Worm (Caenorhabditis elegans) whole organism, late embryonic: ENCODE results near the gene anp-1.

Experiments
- K09A11.1 ChIP-seq: sonication (generic microtip); optimal IDR thresholded peaks from 2 replicates; lab custom pipeline; 2017; ENCODE audit warnings: antibody characterized with exemption, mild to moderate bottlenecking, missing genetic modification characterization, missing compliant biosample characterization; ENCODE audit not compliant: insufficient read depth
- T23F11.4 ChIP-seq: fragments of 200-800 bp; sonication (Bioruptor generic); optimal IDR thresholded peaks from 2 replicates; lab custom pipeline; 2018; ENCODE audit warnings: mild to moderate bottlenecking, missing genetic modification characterization, missing compliant biosample characterization
- Y22D7AL.16 ChIP-seq: sonication (generic microtip); optimal IDR thresholded peaks from 2 replicates; lab custom pipeline; 2016; ENCODE audit warnings: missing genetic modification characterization, missing compliant biosample characterization
- ama-1 ChIP-seq: fragments of 150-350 bp; optimal IDR thresholded peaks from 2 replicates; lab custom pipeline; 2014
- ceh-14 ChIP-seq: sonication (generic microtip); optimal IDR thresholded peaks from 2 replicates; lab custom pipeline; 2016; ENCODE audit warnings: missing genotype, missing genetic modification characterization, missing compliant biosample characterization
- ceh-2 ChIP-seq: sonication (generic microtip); optimal IDR thresholded peaks from 2 replicates; lab custom pipeline; 2016; ENCODE audit warnings: missing genotype, missing genetic modification characterization, missing compliant biosample characterization
- ceh-22 ChIP-seq: sonication (generic microtip); optimal IDR thresholded peaks from 2 replicates; lab custom pipeline; 2017; ENCODE audit warnings: missing biosample characterization, missing genetic modification characterization
- ceh-24 ChIP-seq: sonication (generic microtip); optimal IDR thresholded peaks from 2 replicates; lab custom pipeline; 2016; ENCODE audit warnings: mild to moderate bottlenecking, missing genetic modification characterization, missing compliant biosample characterization
- ceh-30 ChIP-seq: fragments of 150-350 bp; optimal IDR thresholded peaks from 2 replicates; lab custom pipeline; 2014; ENCODE audit warnings: missing biosample characterization, missing genetic modification characterization
- ceh-31 ChIP-seq: sonication (generic microtip); optimal IDR thresholded peaks from 2 replicates; lab custom pipeline; 2016; ENCODE audit warnings: missing genetic modification characterization, missing compliant biosample characterization
- ceh-34 ChIP-seq: sonication (generic microtip); optimal IDR thresholded peaks from 2 replicates; lab custom pipeline; 2016; ENCODE audit warnings: mild to moderate bottlenecking, missing genetic modification characterization, missing compliant biosample characterization
- dmd-4 ChIP-seq: sonication (generic microtip); optimal IDR thresholded peaks from 2 replicates; lab custom pipeline; 2016; ENCODE audit warnings: borderline replicate concordance, missing genetic modification characterization, missing compliant biosample characterization
- elt-4 ChIP-seq: sonication (generic microtip); optimal IDR thresholded peaks from 2 replicates; lab custom pipeline; 2016; ENCODE audit warnings: missing genetic modification characterization, missing compliant biosample characterization
- ets-4 ChIP-seq: sonication (generic microtip); optimal IDR thresholded peaks from 2 replicates; lab custom pipeline; 2016; ENCODE audit warnings: missing genetic modification characterization, missing compliant biosample characterization
- fax-1 ChIP-seq: sonication (generic microtip); optimal IDR thresholded peaks from 2 replicates; lab custom pipeline; 2016; ENCODE audit warnings: missing genotype, missing genetic modification characterization, missing compliant biosample characterization
- fkh-10 ChIP-seq: fragments of 150-350 bp; optimal IDR thresholded peaks from 2 replicates; lab custom pipeline; 2014; ENCODE audit warnings: missing biosample characterization, missing genetic modification reagents, missing genetic modification characterization
- hlh-13 ChIP-seq: fragments of 200-800 bp; sonication (Bioruptor generic); optimal IDR thresholded peaks from 2 replicates; lab custom pipeline; 2018; ENCODE audit warnings: mild to moderate bottlenecking, missing genetic modification characterization, missing compliant biosample characterization
- hlh-30 ChIP-seq: sonication (generic microtip); optimal IDR thresholded peaks from 2 replicates; lab custom pipeline; 2017; ENCODE audit warnings: antibody characterized with exemption, missing genetic modification characterization, missing compliant biosample characterization; ENCODE audit not compliant: insufficient read depth
- hlh-8 ChIP-seq: sonication (generic microtip); optimal IDR thresholded peaks from 2 replicates; lab custom pipeline; 2016; ENCODE audit warnings: missing genotype, missing genetic modification characterization, missing compliant biosample characterization
- madf-2 ChIP-seq: sonication (generic microtip); optimal IDR thresholded peaks from 2 replicates; lab custom pipeline; 2017; ENCODE audit warnings: missing genetic modification characterization, missing compliant biosample characterization
- mec-3 ChIP-seq: sonication (generic microtip); optimal IDR thresholded peaks from 2 replicates; lab custom pipeline; 2016; ENCODE audit warnings: borderline replicate concordance, missing genetic modification characterization, missing compliant biosample characterization
- nhr-11 ChIP-seq: fragments of 150-350 bp; optimal IDR thresholded peaks from 2 replicates; lab custom pipeline; 2014; ENCODE audit warnings: missing biosample characterization, missing genetic modification characterization
- npax-4 ChIP-seq: sonication (generic microtip); optimal IDR thresholded peaks from 2 replicates; lab custom pipeline; 2016; ENCODE audit warnings: missing genetic modification characterization, missing compliant biosample characterization
- pat-9 ChIP-seq: fragments of 200-800 bp; sonication (Bioruptor generic); optimal IDR thresholded peaks from 2 replicates; lab custom pipeline; 2018; ENCODE audit warnings: mild to moderate bottlenecking, missing genetic modification characterization, moderate library complexity, missing compliant biosample characterization
- pha-2 ChIP-seq: sonication (generic microtip); optimal IDR thresholded peaks from 2 replicates; lab custom pipeline; 2017; ENCODE audit warnings: mild to moderate bottlenecking, missing genetic modification characterization, missing compliant biosample characterization
- pqm-1 ChIP-seq: sonication (generic microtip); optimal IDR thresholded peaks from 2 replicates; lab custom pipeline; 2016; ENCODE audit warnings: missing genetic modification characterization, missing compliant biosample characterization
- ref-2 ChIP-seq: sonication (generic microtip); optimal IDR thresholded peaks from 2 replicates; lab custom pipeline; 2016; ENCODE audit warnings: missing genetic modification characterization, missing compliant biosample characterization
- rnt-1 ChIP-seq: sonication (generic microtip); optimal IDR thresholded peaks from 2 replicates; lab custom pipeline; 2016; ENCODE audit warnings: missing genetic modification characterization, missing compliant biosample characterization
- sox-4 ChIP-seq: sonication (generic microtip); optimal IDR thresholded peaks from 2 replicates; lab custom pipeline; 2017; ENCODE audit warnings: mild to moderate bottlenecking, missing genetic modification characterization, inconsistent platforms, missing compliant biosample characterization
- syd-9 ChIP-seq: sonication (generic microtip); optimal IDR thresholded peaks from 2 replicates; lab custom pipeline; 2016; ENCODE audit warnings: mild to moderate bottlenecking, missing genetic modification characterization, moderate library complexity, missing compliant biosample characterization
- tbx-2 ChIP-seq: sonication (generic microtip); optimal IDR thresholded peaks from 2 replicates; lab custom pipeline; 2016; ENCODE audit warnings: missing genetic modification characterization, missing compliant biosample characterization
- ttx-3 ChIP-seq: sonication (generic microtip); optimal IDR thresholded peaks from 2 replicates; lab custom pipeline; 2016; ENCODE audit warnings: missing genetic modification reagents, missing genetic modification characterization, missing compliant biosample characterization
- unc-42 ChIP-seq: sonication (generic microtip); optimal IDR thresholded peaks from 2 replicates; lab custom pipeline; 2016; ENCODE audit warnings: missing genotype, missing genetic modification characterization, missing compliant biosample characterization
- unc-55 ChIP-seq: sonication (generic microtip); optimal IDR thresholded peaks from 2 replicates; lab custom pipeline; 2017; ENCODE audit warnings: missing biosample characterization, missing genetic modification reagents, missing genetic modification characterization
- unc-86 ChIP-seq: sonication (generic microtip); optimal IDR thresholded peaks from 2 replicates; lab custom pipeline; 2016; ENCODE audit warnings: missing genetic modification characterization, missing compliant biosample characterization
- zip-5 ChIP-seq: sonication (generic microtip); optimal IDR thresholded peaks from 2 replicates; lab custom pipeline; 2016; ENCODE audit warnings: missing genetic modification characterization, missing compliant biosample characterization
- ztf-16 ChIP-seq: sonication (generic microtip); optimal IDR thresholded peaks from 2 replicates; lab custom pipeline; 2017; ENCODE audit warnings: missing genetic modification characterization, missing compliant biosample characterization

anp-1 gene

DNA sequence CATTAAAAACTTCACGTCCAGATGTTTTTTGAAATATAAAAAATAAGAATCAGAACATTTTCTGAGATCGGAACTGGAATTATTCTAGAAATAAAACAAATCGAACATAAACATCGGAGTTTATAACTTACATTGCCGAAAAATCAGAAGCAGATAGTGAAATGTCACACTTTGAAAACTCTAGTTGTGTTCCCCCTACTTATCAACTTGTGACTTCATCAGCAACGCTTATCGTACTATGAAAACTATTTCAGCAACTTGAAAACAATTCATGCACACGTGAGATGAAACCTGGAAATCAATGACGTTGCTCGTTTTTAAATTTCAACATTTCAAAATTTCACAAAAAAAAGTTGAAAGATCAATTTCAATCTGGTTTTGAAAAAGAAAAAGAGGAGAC is 17.5 kb downstream of the anp-1 start (continued):
- TF ChIP-seq nhr-11 (tag; lab: Kevin White, UChicago), result no peak

DNA sequence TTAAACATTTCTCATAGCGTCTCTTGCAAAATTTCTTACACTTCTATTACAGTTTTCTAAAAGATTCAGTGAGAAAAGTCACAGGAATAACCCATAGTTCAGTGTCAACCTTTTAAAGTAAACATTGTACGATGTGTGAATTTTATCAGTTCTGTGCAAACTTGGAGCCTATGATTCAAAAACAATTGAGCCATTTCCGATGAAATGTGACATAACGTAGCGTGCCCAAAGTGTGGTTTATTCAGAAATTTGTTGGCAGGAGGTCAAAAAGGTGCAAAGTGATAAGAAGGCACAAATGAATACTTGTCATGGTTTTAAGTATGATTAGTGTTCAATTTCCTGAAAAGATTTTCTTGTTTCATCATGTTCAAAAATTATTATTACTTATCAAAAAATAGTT is 18.3 kb downstream of the anp-1 start:
- TF ChIP-seq ama-1 (lab: Kevin White, UChicago) (no peak), unc-55 (GFP tag; lab: Kevin White, UChicago) (no peak), unc-42 (tag; lab: Kevin White, UChicago) (no peak), syd-9 (tag; lab: Kevin White, UChicago) (no peak), T23F11.4 (no peak), pha-2 (tag; lab: Kevin White, UChicago) (no peak), fkh-10 (GFP tag; lab: Kevin White, UChicago) (no peak), npax-4 (tag; lab: Kevin White, UChicago) (no peak), ceh-24 (tag; lab: Kevin White, UChicago) (no peak)
- TF ChIP-seq, all 69 proteins: peak for 0

DNA sequence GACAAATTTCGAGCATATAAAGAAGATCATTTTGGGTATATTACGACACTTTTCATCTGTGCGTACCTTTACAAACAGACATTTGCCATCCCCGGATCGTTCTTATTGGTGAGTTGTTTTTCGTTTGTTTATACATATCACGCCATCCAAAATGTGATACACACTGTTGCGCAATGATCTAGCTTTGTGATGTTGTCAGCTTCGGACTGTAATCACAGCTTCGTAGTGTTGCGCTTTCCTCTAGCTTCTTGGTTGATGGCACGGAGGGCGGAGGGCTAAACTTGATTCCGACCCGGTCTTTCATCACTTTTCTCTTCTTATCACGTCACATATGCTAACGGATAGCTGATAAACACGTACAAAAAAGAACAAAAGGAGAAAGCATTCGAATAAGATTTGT is 20.1 kb downstream of the anp-1 start:
- TF ChIP-seq elt-4 (tag; lab: Kevin White, UChicago) (no peak), K09A11.1 (tag; lab: Kevin White, UChicago) (no peak), hlh-8 (no peak), npax-4 (tag; lab: Kevin White, UChicago) (no peak), T23F11.4 (no peak), ceh-2 (no peak), ref-2 (tag; lab: Kevin White, UChicago) (no peak), ceh-30 (tag; lab: Kevin White, UChicago) (no peak)

DNA sequence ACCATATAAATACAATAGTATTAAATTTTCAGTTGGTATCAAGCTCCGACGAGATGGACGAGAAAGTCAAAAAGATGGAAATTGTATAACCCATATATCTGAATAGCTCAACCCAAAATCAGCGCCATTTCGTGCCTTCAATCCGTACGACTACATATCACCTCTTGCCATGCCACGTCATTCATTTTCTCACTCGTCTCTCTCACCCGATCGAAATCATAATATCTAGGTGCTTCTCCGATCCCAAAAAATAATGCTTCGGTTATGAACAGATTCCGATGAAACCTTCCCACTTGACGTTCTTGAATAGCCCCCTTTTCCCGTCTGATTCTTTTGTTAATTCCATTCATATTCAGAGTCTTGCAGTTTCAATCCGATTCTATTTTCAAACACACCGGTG is 22.2 kb downstream of the anp-1 start:
- no peak for TF ChIP-seq Y22D7AL.16 (tag; lab: Kevin White, UChicago)
- no peak for TF ChIP-seq ztf-16 (tag; lab: Kevin White, UChicago)
- TF ChIP-seq pqm-1 (tag; lab: Kevin White, UChicago), result no peak
- TF ChIP-seq ceh-14 (tag; lab: Kevin White, UChicago), result no peak
- TF ChIP-seq ref-2 (tag; lab: Kevin White, UChicago), result no peak
- TF ChIP-seq mec-3 (tag; lab: Kevin White, UChicago), result no peak
- no peak for TF ChIP-seq sox-4 (tag; lab: Kevin White, UChicago)
- TF ChIP-seq ceh-34 (tag; lab: Kevin White, UChicago), result no peak
- TF ChIP-seq zip-5 (tag; lab: Kevin White, UChicago), result no peak
- no peak for TF ChIP-seq nhr-11 (tag; lab: Kevin White, UChicago)
- TF ChIP-seq madf-2, result no peak

DNA sequence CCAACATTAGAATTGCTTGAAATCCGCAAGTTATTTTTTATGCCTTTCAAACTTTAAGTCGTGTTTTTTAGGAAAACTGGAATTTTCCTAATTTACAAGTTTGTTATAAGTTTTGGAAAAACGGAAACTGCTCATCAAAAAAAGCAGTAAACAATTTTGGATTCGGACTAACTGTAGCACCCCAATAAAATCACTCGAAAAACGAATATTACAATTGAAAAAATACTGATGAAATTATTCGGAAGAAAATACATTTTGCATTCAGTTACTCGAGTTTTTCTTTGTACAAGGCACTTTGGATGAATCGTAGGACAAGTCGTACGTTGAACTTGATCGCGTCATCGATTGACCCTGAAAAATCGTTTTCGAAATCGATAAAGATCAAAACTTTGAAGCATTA is 23.1 kb downstream of the anp-1 start:
- no peak for TF ChIP-seq sox-4 (tag; lab: Kevin White, UChicago)
- no peak for TF ChIP-seq ttx-3
- TF ChIP-seq unc-42 (tag; lab: Kevin White, UChicago), result no peak
- no peak for TF ChIP-seq unc-86 (tag; lab: Kevin White, UChicago)
- no peak for TF ChIP-seq npax-4 (tag; lab: Kevin White, UChicago)
- no peak for TF ChIP-seq rnt-1 (tag; lab: Kevin White, UChicago)
- no peak for TF ChIP-seq hlh-30 (tag; lab: Kevin White, UChicago)
- TF ChIP-seq ztf-16 (tag; lab: Kevin White, UChicago), result no peak
- no peak for TF ChIP-seq fkh-10 (GFP tag; lab: Kevin White, UChicago)

DNA sequence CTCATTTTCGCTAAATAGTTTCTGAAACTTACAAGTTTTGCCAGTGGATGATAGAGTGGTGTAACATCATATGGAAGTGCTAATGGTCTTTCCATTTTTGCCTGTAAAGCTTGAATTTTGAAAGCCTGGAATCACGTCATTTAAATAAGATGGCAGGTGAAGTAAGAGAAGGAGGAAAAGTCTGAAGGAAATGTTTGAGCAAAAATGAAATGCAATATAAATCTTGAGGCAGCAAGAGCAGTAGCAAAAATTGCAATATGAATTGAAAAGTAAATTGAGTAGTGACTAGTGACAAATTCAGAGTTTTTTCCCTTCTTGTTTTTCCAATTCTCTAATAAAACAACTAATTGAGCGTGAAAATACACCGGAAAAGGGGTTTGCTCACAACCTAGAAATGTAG is 26.6 kb downstream of the anp-1 start, which contains the start of gene glb-24:
TSS of gene glb-24 (minus strand) at position 101 of the 400 bp plus-strand sequence.
- TF ChIP-seq fkh-10 (GFP tag; lab: Kevin White, UChicago), result no peak
- TF ChIP-seq pha-2 (tag; lab: Kevin White, UChicago), result no peak
- no peak for TF ChIP-seq ceh-22 (tag; lab: Kevin White, UChicago)
- TF ChIP-seq madf-2, result no peak
- no peak for TF ChIP-seq T23F11.4
- no peak for TF ChIP-seq zip-5 (tag; lab: Kevin White, UChicago)
- TF ChIP-seq dmd-4, result no peak
- TF ChIP-seq pat-9 (tag; lab: Kevin White, UChicago), result no peak
- no peak for TF ChIP-seq unc-86 (tag; lab: Kevin White, UChicago)
- TF ChIP-seq ceh-30 (tag; lab: Kevin White, UChicago), result no peak
- no peak for TF ChIP-seq fax-1 (tag; lab: Kevin White, UChicago)
- no peak for TF ChIP-seq ceh-24 (tag; lab: Kevin White, UChicago)
- TF ChIP-seq tbx-2 (tag; lab: Kevin White, UChicago), result no peak
- TF ChIP-seq ceh-31 (tag; lab: Kevin White, UChicago), result no peak
- no peak for TF ChIP-seq hlh-13 (GFP tag; lab: Kevin White, UChicago)
- no peak for TF ChIP-seq ets-4
- TF ChIP-seq, all 69 proteins: peak for 0
